Worm (Caenorhabditis elegans) whole organism, dauer: Measurements from ENCODE around the gene cng-3.

ENCODE experiments used
- unc-62 ChIP-seq: sonication (generic microtip); optimal IDR thresholded peaks from 2 replicates; lab custom pipeline; 2017; ENCODE audit warnings: missing biosample characterization, missing genetic modification reagents, missing genetic modification characterization

The cng-3 gene

DNA sequence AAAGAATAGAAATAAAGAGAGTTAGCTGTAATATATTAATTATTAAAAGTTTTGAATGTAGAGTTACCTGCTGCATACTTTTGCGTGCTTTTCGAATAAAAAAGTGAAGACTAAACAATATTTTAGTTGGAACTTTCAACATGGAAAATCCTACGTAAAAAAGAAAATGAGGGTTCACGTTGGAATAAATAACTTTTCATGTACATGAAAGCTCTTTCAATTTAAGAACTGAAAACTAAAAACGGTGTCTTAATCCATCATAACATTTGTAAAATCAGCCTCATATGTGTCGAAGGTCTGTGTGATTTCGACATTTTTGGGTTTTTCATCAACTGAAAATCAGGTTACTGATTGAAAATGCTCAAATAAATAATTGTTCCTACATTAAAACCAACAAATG is 25.4 kb upstream of the cng-3 start, which contains the start of gene ttr-9:
ttr-9 (minus strand) TSS at position 101 of the 400 bp plus-strand sequence.
- no peak for TF ChIP-seq unc-62 (GFP tag; lab: Kevin White, UChicago)

DNA sequence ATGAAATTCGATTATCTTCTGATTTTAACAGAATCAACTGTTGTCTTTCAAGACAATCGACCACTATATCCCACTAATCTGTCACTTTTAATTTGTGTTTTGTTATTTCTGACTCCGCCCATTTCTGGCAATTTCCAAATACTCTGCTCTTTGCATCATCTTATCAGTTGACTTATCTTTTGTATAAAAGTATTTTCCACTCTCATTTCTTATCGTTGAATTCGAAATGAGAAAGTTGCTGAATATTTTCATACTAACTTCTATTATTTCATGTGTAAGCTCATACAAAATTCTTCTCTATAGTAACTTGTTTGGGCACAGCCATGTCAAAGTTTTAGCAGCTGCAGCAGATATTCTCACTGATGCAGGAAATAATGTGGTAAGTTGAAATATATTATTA is 19.3 kb upstream of the cng-3 start, which contains the start of gene ugt-21:
ugt-21 (plus strand) TSS at position 212 of the 400 bp plus-strand sequence.
- TF ChIP-seq unc-62 (GFP tag; lab: Kevin White, UChicago), result no peak

DNA sequence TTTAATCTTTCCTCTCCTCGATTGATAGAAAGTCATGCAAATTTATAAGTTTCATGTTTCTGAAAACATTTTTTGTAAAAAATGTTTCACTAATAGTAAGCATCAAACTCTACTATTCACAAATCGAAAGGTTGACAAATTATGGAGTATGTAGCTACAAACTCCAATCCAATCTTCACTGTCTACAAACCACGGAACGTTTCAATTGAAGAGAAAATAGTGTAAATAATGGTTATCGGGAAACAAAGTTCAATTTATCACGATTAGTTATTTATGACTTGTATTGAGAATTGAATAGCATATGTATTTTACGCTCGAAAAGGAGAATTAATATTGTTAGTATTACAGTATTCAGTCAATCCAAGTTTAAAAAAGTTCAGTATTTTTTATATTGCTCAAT is 18.8 kb upstream of the cng-3 start:
- no peak for TF ChIP-seq unc-62 (GFP tag; lab: Kevin White, UChicago)

DNA sequence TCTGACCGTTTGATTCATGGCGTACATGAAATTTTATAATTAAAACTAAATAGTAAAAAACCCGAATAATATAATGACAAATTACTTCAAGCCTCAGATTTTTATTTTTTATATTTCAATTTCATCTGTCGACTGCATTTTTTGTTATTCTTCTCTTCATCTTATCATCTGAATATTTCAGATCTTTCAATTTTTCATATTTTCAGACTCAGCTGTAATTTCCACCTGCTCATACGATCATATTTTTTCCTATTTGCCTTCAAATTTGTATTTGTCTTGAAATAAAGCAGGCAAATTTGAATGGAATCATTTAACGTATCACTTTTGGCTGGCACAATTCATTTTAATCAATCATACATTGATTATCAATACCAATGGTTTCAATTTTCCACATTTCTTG is 17.3 kb upstream of the cng-3 start, which contains the start of gene sru-4:
sru-4 (plus strand) TSS at position 301 of the 400 bp plus-strand sequence.
- TF ChIP-seq unc-62 (GFP tag; lab: Kevin White, UChicago), result no peak

DNA sequence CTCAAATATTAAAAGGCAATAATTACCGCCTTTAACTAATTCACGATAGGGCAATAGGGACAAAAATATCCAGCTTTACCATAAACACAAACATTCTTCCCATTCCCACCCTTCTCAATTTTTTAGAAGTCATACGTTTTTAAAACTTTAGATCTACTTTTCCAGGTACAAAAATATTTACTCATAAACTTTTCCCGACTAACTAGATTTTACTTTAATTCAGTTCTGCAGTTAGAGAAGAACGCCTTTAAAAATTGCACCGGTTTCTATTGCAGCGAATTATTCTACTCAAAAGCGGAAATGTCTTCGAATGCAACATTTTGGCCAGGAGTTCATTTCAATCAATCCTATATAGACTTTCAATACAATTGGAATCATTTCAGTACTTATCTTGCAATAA is 15.5 kb upstream of the cng-3 start, which contains the start of gene sru-3:
sru-3 (plus strand) TSS at position 301 of the 400 bp plus-strand sequence.
- TF ChIP-seq unc-62 (GFP tag; lab: Kevin White, UChicago), result no peak

DNA sequence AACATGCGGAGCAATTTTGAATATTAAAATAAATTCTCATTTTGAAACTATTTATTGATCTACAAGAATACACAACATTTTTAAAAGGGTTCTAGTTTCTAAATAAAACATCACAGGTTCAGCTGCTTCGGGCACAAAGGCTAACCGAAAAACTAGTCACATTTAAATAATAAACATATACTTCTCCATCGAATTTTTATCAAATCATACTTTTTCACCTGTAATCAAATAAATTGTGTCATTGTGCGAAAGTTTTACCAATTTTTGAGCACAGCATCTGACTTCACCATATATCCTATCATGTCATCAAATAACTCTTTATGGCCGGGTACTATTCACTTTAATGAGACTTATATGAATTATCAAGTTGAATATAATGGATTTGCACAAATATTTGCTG is 9.5 kb upstream of the cng-3 start, which contains the start of gene sru-6:
sru-6 (plus strand) TSS at position 301 of the 400 bp plus-strand sequence.
- no peak for TF ChIP-seq unc-62 (GFP tag; lab: Kevin White, UChicago)

DNA sequence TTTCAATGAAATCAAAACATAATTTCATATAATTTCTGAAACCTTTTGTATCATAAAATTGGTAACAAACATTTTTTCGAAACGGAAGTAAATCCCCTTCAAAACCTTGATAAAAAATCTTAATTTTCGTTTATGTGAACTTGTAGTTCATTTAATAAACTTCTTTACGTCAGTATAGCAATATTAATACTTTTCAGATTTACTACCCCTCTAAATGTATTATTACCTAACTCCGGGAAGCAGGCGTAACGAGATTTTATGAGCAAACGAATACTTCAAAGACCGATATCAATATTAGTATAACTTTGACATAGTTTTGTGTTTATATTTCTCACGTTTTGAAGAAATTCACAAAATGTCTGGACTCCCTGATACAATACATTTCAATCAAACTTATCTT is 7.5 kb upstream of the cng-3 start, which contains the start of gene sru-1:
sru-1 (plus strand) TSS at position 301 of the 400 bp plus-strand sequence.
- TF ChIP-seq unc-62 (GFP tag; lab: Kevin White, UChicago), result no peak

DNA sequence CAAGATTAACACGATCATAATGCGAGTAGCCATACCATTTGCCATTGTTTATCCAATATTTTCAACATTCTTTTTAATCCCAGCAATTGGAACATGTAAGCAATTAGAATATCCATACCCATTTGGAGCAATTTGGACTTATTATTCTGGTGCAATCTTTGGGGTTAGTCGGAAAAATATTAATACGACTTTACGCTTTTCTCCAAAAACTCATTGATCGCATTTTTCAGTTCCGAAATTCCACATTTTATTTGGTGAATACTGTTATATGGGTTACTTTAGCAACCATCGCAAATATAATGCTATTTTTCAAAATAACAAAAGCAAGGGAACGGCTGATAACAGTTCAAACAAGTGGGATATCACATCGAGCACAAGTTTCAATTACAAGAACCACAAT is 5.9 kb upstream of the cng-3 start:
- no peak for TF ChIP-seq unc-62 (GFP tag; lab: Kevin White, UChicago)

DNA sequence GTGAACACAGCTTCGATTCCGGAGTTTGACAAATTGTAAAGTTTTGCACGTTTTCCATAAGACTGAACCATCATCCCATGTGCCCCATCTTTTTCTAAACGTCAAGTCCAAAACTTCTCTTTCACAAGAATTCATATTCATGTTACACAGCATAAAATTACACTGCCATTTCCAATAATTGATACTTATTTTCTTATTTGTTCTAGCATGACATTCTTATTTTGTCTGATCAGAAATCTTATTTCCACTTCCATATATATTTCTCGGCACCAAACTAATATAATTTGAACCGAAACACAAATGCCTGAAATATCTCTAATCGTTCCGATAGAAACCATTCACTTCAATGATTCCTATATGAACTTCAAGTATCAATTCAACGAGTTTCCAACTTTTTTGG is 5.1 kb upstream of the cng-3 start, which contains the start of gene sru-2:
sru-2 (plus strand) TSS at position 301 of the 400 bp plus-strand sequence.
- no peak for TF ChIP-seq unc-62 (GFP tag; lab: Kevin White, UChicago)

DNA sequence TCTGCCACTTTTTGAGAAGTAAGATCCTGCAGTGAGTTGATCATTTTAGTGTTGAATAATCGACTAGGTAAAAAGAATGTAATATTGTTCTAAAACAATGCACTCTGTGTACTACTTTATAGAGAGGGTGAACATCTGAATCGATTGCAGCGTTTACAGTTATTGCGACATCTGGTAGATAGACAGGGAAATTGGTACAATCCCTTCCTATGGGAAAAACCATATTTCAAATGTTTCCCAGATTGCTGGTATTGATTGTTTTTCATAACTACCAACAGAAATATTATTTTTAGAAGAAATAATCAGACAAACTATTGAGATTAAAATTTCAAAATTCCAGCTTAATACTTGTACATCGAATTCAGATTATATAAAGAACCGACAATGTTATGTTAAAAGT is 4.2 kb upstream of the cng-3 start, which contains the start of gene gadr-2:
gadr-2 (minus strand) TSS at position 101 of the 400 bp plus-strand sequence.
- no peak for TF ChIP-seq unc-62 (GFP tag; lab: Kevin White, UChicago)

DNA sequence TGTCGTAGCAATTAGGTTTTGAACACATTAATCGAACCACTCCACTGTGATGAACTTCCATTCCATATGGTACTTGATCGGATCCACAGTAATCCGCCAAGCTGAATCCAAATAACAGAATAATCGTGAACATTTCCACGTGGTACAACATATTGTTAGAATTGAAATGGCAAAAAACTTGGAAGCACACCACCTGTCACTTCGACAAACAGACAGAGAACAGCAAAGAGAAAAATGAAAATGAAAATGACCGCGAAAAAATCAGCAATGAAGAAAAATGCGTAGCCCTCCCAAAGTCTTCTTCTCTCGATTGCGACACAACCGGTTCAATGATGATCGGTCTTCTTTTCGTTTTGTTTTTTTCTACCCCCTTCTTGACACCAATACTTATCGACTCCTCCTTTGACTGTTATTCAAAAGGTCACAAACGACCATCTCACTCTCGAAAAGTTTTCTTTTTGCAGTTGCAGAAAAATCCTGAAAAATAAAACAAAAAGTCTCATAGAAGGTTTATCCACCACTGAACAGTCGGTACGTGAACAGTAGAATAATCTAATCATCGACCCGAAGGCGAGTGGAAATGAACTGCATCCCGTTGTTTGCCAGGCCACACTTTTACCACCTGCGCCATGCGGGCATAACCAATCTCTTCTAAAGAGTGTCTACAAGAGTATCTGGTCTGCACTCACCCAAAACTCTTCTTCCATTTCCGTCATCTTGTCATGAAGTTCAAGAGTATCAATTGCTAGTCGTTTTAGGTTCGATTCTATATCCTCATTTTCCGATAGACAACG is 3.5 kb downstream of the cng-3 start, which contains the start of gene wrt-3:
wrt-3 (minus strand) TSS at position 322 of the 794 bp plus-strand sequence.
- TF ChIP-seq unc-62 (GFP tag; lab: Kevin White, UChicago), result no peak

DNA sequence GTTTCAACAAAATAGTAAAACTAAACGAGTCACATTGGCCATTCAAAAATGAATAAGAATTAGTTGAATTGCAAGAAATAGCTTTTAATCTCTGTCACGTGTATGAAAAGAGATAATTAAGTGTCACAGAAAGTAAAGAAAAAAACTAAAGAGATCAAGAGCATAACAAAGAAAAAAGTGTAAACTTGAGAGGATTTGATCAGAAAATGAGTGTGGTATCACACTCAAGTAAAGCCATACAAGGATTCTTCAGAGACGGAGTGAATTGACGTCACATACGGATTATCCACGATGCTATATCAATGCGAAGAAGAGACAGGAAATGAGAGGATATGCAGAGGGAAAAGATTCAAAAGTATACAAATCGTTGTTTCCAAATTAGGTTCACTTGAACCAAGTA is 11.5 kb downstream of the cng-3 start:
- no peak for TF ChIP-seq unc-62 (GFP tag; lab: Kevin White, UChicago)

DNA sequence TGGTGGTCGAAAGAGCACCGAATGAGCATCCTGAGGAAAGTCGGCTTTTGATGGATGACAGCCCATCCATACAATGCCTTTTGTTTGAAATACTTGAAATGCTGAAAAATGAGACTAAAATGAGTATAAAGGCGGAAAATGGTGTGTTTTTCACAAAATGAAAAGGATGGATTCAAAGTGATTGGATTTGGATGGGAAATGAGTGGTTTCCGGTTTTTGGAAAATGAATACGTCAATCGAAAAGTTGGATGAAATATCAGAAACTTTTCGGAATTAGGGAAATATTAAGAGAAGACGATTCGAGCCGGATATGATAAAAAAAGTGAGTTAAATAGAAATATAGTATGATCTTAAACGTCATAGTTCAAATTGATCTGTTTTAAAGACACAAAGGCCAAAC is 13.4 kb downstream of the cng-3 start, which contains the start of gene F38E11.6:
F38E11.6 (minus strand) TSS at position 101 of the 400 bp plus-strand sequence.
- TF ChIP-seq unc-62 (GFP tag; lab: Kevin White, UChicago), result no peak

DNA sequence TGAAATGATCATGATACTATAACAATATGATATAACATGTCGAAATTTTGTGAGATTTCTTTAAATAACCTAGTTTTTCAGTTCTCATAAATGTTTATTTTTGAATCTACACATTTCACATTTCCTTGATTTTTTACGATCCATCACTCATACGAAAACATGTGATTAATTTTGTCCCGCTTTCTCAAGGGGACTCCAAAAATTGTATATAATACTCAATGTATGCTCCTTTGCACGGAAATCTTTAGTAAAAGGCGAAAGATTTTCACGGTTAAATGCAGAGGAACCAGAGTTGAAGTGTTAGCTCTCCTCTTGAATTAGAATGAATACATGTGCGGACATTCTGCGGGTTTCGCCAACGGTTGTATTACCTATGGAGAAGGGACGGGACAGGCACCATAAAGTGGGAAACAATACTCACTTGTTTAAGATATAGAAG is 16.5 kb downstream of the cng-3 start:
- no peak for TF ChIP-seq unc-62 (GFP tag; lab: Kevin White, UChicago)

DNA sequence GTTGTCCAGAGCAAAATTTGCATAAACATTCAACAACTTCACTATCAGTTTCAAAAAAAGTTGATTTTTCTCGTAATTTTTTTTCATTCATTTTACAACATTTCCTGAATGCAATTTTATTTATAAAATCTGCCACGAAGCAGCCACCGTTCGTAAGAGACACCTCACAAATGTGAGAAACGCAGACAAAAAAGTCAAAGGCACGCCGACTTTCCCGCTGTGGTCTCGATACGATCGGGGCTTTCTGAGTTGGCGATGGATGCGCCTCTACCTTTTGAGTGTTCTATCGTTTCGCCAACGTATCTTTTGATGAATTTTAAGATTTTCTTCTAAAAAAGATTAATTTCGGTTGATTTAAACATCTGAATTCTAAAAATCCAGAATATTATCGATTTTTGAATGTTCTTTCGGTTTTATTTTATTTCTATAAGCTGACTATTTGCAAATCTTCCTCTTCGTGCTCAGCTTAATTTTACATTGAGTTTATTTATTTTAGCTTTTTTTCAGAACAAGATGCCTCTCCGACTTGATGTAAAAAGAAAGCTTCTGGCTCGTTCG is 21.5 kb downstream of the cng-3 start, which contains the start of gene copb-2:
copb-2 (plus strand) TSS at position 508 of the 558 bp plus-strand sequence.
- no peak for TF ChIP-seq unc-62 (GFP tag; lab: Kevin White, UChicago)

DNA sequence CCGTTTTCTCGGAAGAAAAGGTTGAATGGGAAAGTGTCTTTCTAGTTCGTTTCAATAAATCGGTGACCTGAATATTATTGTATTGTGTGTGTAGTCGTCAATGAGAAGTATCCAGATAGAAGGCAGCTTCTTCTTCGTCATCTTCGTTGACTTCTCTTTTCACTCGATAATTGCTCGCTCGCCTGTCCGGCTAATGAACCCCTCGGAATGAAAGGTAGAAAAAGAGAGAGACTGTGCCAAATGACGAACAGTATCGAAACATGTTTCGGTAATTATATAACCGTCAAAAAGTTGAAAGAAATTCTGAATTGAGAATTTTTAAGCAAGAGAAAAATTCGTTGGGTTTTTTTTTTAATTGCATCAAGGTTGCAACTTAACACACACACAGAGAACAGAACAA is 23.4 kb downstream of the cng-3 start, which contains the start of gene cutl-17:
cutl-17 (minus strand) TSS at position 101 of the 400 bp plus-strand sequence.
- TF ChIP-seq unc-62 (GFP tag; lab: Kevin White, UChicago), result no peak
